Fruit fly (Drosophila melanogaster) whole organism, embryonic: ENCODE results near the gene Ant2.

Source experiments
- Ada2b ChIP-seq: fragments of 200-800 bp; sonication (Bioruptor generic); IDR thresholded peaks from 2 replicates; pipeline ENCODE4 v1.3.6; 2022; ENCODE audit warnings: missing biosample characterization, missing genetic modification characterization
- Adf1 ChIP-seq: fragments of 200-800 bp; sonication (Bioruptor generic); IDR thresholded peaks from 2 replicates; pipeline ENCODE4 v1.3.6; 2022; ENCODE audit warnings: missing biosample characterization, missing genetic modification characterization
- Bgb ChIP-seq: fragments of 200-800 bp; sonication (Bioruptor generic); IDR thresholded peaks from 2 replicates; pipeline ENCODE4 v1.3.6; 2022; ENCODE audit warnings: missing biosample characterization, missing genetic modification characterization; ENCODE audit not compliant: partially characterized antibody
- CG11247 ChIP-seq: fragments of 200-800 bp; sonication (Bioruptor generic); IDR thresholded peaks from 2 replicates; pipeline ENCODE4 v1.3.6; 2022; ENCODE audit warnings: missing biosample characterization, missing genetic modification characterization
- CG11504 ChIP-seq: fragments of 200-800 bp; sonication (Bioruptor generic); optimal IDR thresholded peaks from 3 replicates; lab custom pipeline; 2019; ENCODE audit warnings: missing biosample characterization, mild to moderate bottlenecking, missing genetic modification characterization, moderate library complexity
- CG13894 ChIP-seq: fragments of 200-800 bp; sonication (Bioruptor generic); optimal IDR thresholded peaks from 3 replicates; lab custom pipeline; 2018; ENCODE audit warnings: missing biosample characterization, mild to moderate bottlenecking, missing genetic modification characterization, moderate library complexity
- CG14710 ChIP-seq: fragments of 200-800 bp; sonication (Bioruptor generic); optimal IDR thresholded peaks from 3 replicates; lab custom pipeline; 2019; ENCODE audit warnings: missing biosample characterization, mild to moderate bottlenecking, missing genetic modification characterization, moderate library complexity
- CG17361 ChIP-seq: fragments of 200-800 bp; sonication (Bioruptor generic); IDR thresholded peaks from 3 replicates; pipeline ENCODE4 v1.3.6; 2022; ENCODE audit warnings: missing biosample characterization, missing genetic modification characterization
- CG17829 ChIP-seq: fragments of 200-800 bp; optimal IDR thresholded peaks from 2 replicates; lab custom pipeline; 2019; ENCODE audit warnings: missing biosample characterization, mild to moderate bottlenecking, missing genetic modification characterization, moderate library complexity
- CG18619 ChIP-seq: fragments of 200-800 bp; sonication (Bioruptor generic); optimal IDR thresholded peaks from 3 replicates; lab custom pipeline; 2017; ENCODE audit warnings: missing biosample characterization, mild to moderate bottlenecking, missing genetic modification characterization
- CG3163 ChIP-seq: fragments of 200-800 bp; sonication (Bioruptor generic); optimal IDR thresholded peaks from 3 replicates; lab custom pipeline; 2016; ENCODE audit warnings: missing biosample characterization, missing genetic modification characterization
- CG34422 ChIP-seq: fragments of 200-800 bp; sonication (Bioruptor generic); IDR thresholded peaks from 3 replicates; pipeline ENCODE4 v1.3.6; 2022; ENCODE audit warnings: missing biosample characterization, missing genetic modification characterization
- CG3995 ChIP-seq: fragments of 200-800 bp; sonication (Bioruptor generic); optimal IDR thresholded peaks from 3 replicates; lab custom pipeline; 2016; ENCODE audit warnings: missing biosample characterization, missing genetic modification characterization
- CG4328 ChIP-seq: fragments of 200-800 bp; sonication (Bioruptor generic); optimal IDR thresholded peaks from 3 replicates; lab custom pipeline; 2017; ENCODE audit warnings: missing biosample characterization, missing genetic modification reagents, missing genetic modification characterization
- CG4617 ChIP-seq: fragments of 200-800 bp; sonication (Bioruptor generic); optimal IDR thresholded peaks from 3 replicates; lab custom pipeline; 2016; ENCODE audit warnings: missing biosample characterization, missing genetic modification characterization, borderline replicate concordance
- CG5245 ChIP-seq: fragments of 200-800 bp; sonication (Bioruptor generic); optimal IDR thresholded peaks from 3 replicates; lab custom pipeline; 2016; ENCODE audit warnings: missing biosample characterization, missing genetic modification characterization
- CG6654 ChIP-seq: fragments of 200-800 bp; sonication (Bioruptor generic); optimal IDR thresholded peaks from 2 replicates; lab custom pipeline; 2017; ENCODE audit warnings: missing biosample characterization, mild to moderate bottlenecking, missing genetic modification characterization
- CG6683 ChIP-seq: fragments of 200-800 bp; sonication (Bioruptor generic); optimal IDR thresholded peaks from 2 replicates; lab custom pipeline; 2017; ENCODE audit warnings: missing biosample characterization, mild to moderate bottlenecking, missing genetic modification characterization, missing genetic modification reagents
- CG9727 ChIP-seq: fragments of 200-800 bp; sonication (Bioruptor generic); optimal IDR thresholded peaks from 3 replicates; lab custom pipeline; 2017; ENCODE audit warnings: missing biosample characterization, mild to moderate bottlenecking, missing genetic modification characterization
- CG9797 ChIP-seq: fragments of 200-800 bp; sonication (Bioruptor generic); optimal IDR thresholded peaks from 3 replicates; lab custom pipeline; 2018; ENCODE audit warnings: missing biosample characterization, mild to moderate bottlenecking, missing genetic modification characterization
- CHES-1-like ChIP-seq: fragments of 200-800 bp; sonication (Bioruptor generic); optimal IDR thresholded peaks from 2 replicates; lab custom pipeline; 2016; ENCODE audit warnings: missing biosample characterization, missing genetic modification characterization
- CkIIα-i1 ChIP-seq: fragments of 200-800 bp; sonication (Bioruptor generic); IDR thresholded peaks from 2 replicates; pipeline ENCODE4 v1.3.6; 2022; ENCODE audit warnings: missing biosample characterization, missing genetic modification characterization
- Dbx ChIP-seq: fragments of 200-800 bp; sonication (Bioruptor generic); IDR thresholded peaks from 3 replicates; pipeline ENCODE4 v1.3.6; 2022; ENCODE audit warnings: missing biosample characterization, missing genetic modification characterization
- Dfd ChIP-seq, 2 experiments: fragments of >200 bp; optimal IDR thresholded peaks; 2 replicates each; lab custom pipeline; 2017; ENCODE audit warnings: missing biosample characterization in 2 of 2, missing genetic modification characterization in 2 of 2
- ERR ChIP-seq: fragments of 200-800 bp; sonication (Bioruptor generic); optimal IDR thresholded peaks from 2 replicates; lab custom pipeline; 2016; ENCODE audit warnings: missing biosample characterization, missing genetic modification characterization
- H2.0 ChIP-seq: fragments of 200-800 bp; sonication (Bioruptor generic); IDR thresholded peaks from 2 replicates; pipeline ENCODE4 v1.3.6; 2022; ENCODE audit warnings: missing biosample characterization, missing genetic modification characterization
- Hey ChIP-seq: fragments of 200-800 bp; sonication (Bioruptor generic); optimal IDR thresholded peaks from 3 replicates; lab custom pipeline; 2018; ENCODE audit warnings: missing biosample characterization, mild to moderate bottlenecking, missing genetic modification characterization
- Meics ChIP-seq: fragments of 200-800 bp; sonication (Bioruptor generic); optimal IDR thresholded peaks from 2 replicates; lab custom pipeline; 2017; ENCODE audit warnings: missing biosample characterization, mild to moderate bottlenecking, missing genetic modification characterization
- Myb ChIP-seq: fragments of 200-800 bp; sonication (Bioruptor generic); optimal IDR thresholded peaks from 2 replicates; lab custom pipeline; 2016; ENCODE audit warnings: missing biosample characterization, missing genetic modification characterization
- NC2β ChIP-seq: fragments of 200-800 bp; sonication (Bioruptor generic); optimal IDR thresholded peaks from 2 replicates; lab custom pipeline; 2016; ENCODE audit warnings: missing biosample characterization, missing genetic modification characterization
- Usf ChIP-seq: fragments of 200-800 bp; sonication (Bioruptor generic); optimal IDR thresholded peaks from 2 replicates; lab custom pipeline; 2017; ENCODE audit warnings: missing genotype, missing biosample characterization, missing genetic modification characterization
- bcd ChIP-seq: fragments of 200-800 bp; sonication (Bioruptor generic); optimal IDR thresholded peaks from 2 replicates; lab custom pipeline; 2017; ENCODE audit warnings: missing biosample characterization, mild to moderate bottlenecking, missing genetic modification characterization
- bsh ChIP-seq, 2 experiments: fragments of 200-800 bp; sonication (Bioruptor generic); optimal IDR thresholded peaks; 2 replicates each; lab custom pipeline; 2017 to 2018; ENCODE audit warnings: mild to moderate bottlenecking in 2 of 2, missing biosample characterization in 2 of 2, missing genetic modification characterization in 2 of 2, moderate library complexity in 1 of 2
- cg ChIP-seq: fragments of 200-800 bp; sonication (Bioruptor generic); optimal IDR thresholded peaks from 3 replicates; lab custom pipeline; 2019; ENCODE audit warnings: missing biosample characterization, mild to moderate bottlenecking, missing genetic modification characterization, moderate library complexity
- danr ChIP-seq: fragments of 200-800 bp; sonication (Bioruptor generic); IDR thresholded peaks from 2 replicates; pipeline ENCODE4 v1.3.6; 2022; ENCODE audit warnings: missing biosample characterization, missing genetic modification characterization
- dati ChIP-seq: fragments of 200-800 bp; sonication (Bioruptor generic); IDR thresholded peaks from 2 replicates; pipeline ENCODE4 v1.3.6; 2022; ENCODE audit warnings: missing biosample characterization, missing genetic modification characterization
- dmrt99B ChIP-seq: fragments of 200-800 bp; sonication (Bioruptor generic); optimal IDR thresholded peaks from 2 replicates; lab custom pipeline; 2018; ENCODE audit warnings: missing biosample characterization, mild to moderate bottlenecking, missing genetic modification characterization, moderate library complexity
- gem ChIP-seq: fragments of 200-800 bp; sonication (Bioruptor generic); optimal IDR thresholded peaks from 2 replicates; lab custom pipeline; 2019; ENCODE audit warnings: missing biosample characterization, mild to moderate bottlenecking, missing genetic modification characterization, moderate library complexity
- gfzf ChIP-seq: fragments of 200-800 bp; sonication (Bioruptor generic); optimal IDR thresholded peaks from 2 replicates; lab custom pipeline; 2016; ENCODE audit warnings: missing biosample characterization, mild to moderate bottlenecking, missing genetic modification characterization, moderate library complexity
- lbe ChIP-seq: fragments of 200-800 bp; sonication (Bioruptor generic); optimal IDR thresholded peaks from 2 replicates; lab custom pipeline; 2016; ENCODE audit warnings: missing biosample characterization, mild to moderate bottlenecking, missing genetic modification characterization
- lola ChIP-seq, 3 experiments: fragments of >200 bp in 2 of 3; fragments of 200-800 bp in 1 of 3; sonication (Bioruptor generic) in 1 of 3; optimal IDR thresholded peaks; 2 replicates each; lab custom pipeline; 2017 to 2019; ENCODE audit warnings: missing biosample characterization in 3 of 3, missing genetic modification characterization in 3 of 3, mild to moderate bottlenecking in 1 of 3, moderate library complexity in 1 of 3
- p53 ChIP-seq: fragments of 200-800 bp; sonication (Bioruptor generic); optimal IDR thresholded peaks from 2 replicates; lab custom pipeline; 2016; ENCODE audit warnings: missing biosample characterization, missing genetic modification characterization
- phol ChIP-seq: fragments of 200-800 bp; sonication (Bioruptor generic); optimal IDR thresholded peaks from 3 replicates; lab custom pipeline; 2018; ENCODE audit warnings: missing biosample characterization, mild to moderate bottlenecking, missing genetic modification characterization, moderate library complexity
- prd ChIP-seq, 3 experiments: fragments of >200 bp in 2 of 3; fragments of 200-800 bp in 1 of 3; sonication (Bioruptor generic) in 1 of 3; optimal IDR thresholded peaks in 2 of 3; IDR thresholded peaks in 1 of 3; 2 replicates in 2 of 3; 3 replicates in 1 of 3; pipeline versions ENCODE4 v1.3.6 to Lab custom; 2017 to 2022; ENCODE audit warnings: missing biosample characterization in 1 of 3, missing genetic modification characterization in 1 of 3
- psq ChIP-seq: fragments of 200-800 bp; sonication (Bioruptor generic); optimal IDR thresholded peaks from 2 replicates; lab custom pipeline; 2017; ENCODE audit warnings: missing biosample characterization, missing genetic modification characterization
- ro ChIP-seq: fragments of 200-800 bp; sonication (Bioruptor generic); IDR thresholded peaks from 2 replicates; pipeline ENCODE4 v1.3.6; 2022; ENCODE audit warnings: missing biosample characterization, missing genetic modification characterization
- sisA ChIP-seq: fragments of 200-800 bp; sonication (Bioruptor generic); IDR thresholded peaks from 2 replicates; pipeline ENCODE4 v1.3.6; 2022; ENCODE audit warnings: missing biosample characterization, missing genetic modification characterization
- slp2 ChIP-seq: fragments of 200-800 bp; sonication (Bioruptor generic); optimal IDR thresholded peaks from 2 replicates; lab custom pipeline; 2016; ENCODE audit warnings: missing biosample characterization, missing genetic modification characterization
- sob ChIP-seq: fragments of 200-800 bp; sonication (Bioruptor generic); IDR thresholded peaks from 2 replicates; pipeline ENCODE4 v1.3.6; 2022; ENCODE audit warnings: missing biosample characterization, missing genetic modification characterization
- stwl ChIP-seq: fragments of 200-800 bp; sonication (Bioruptor generic); optimal IDR thresholded peaks from 3 replicates; lab custom pipeline; 2018; ENCODE audit warnings: missing biosample characterization, mild to moderate bottlenecking, missing genetic modification characterization, moderate library complexity

The Ant2 gene

DNA sequence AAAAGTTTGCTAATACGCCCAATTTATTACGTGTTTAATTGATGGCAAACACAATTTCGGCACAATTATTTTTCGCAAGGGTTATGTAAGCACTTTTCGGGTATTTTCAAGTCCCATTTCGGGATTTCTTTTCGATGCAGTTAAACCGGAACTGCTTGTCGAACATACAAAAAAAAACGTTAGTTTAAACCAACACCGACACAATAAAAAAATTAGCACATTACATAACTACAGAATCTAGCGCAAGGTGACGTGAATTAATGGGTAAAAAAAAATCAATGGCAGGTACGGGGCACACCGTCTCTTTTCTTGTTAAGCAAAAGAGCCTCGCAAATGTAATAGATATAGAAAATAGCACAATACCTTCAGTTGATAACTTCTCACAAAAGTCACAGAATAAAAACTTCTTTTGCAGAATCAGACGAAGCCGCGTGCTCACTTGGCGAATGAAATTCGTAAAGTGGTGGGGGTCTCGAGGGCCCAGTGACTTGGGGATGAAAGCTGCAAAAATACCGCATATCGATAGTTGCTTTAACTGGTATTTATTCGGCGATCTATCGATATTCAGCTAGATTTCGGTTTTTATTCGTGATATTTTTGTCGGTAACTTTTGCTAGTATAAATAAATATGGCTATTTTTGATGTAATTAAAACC is at the start of gene Ant2, which contains the start of gene sesB (continued):
- TF ChIP-seq CG5245 (GFP tag; lab: Kevin White, UChicago) (no peak), Bgb (GFP tag; lab: Robert Waterston, UW) (peak; percentile 83), slp2 (GFP tag; lab: Kevin White, UChicago) (no peak), CG14710 (peak; percentile 2), NC2β (GFP tag; lab: Kevin White, UChicago) (no peak), CG4328 (GFP tag; lab: Kevin White, UChicago) (no peak), CkIIα-i1 (GFP tag; lab: Robert Waterston, UW) (no peak), CG3995 (GFP tag; lab: Kevin White, UChicago) (peak; percentile 93), Hey (tag; lab: Kevin White, UChicago) (no peak), dati (GFP tag; lab: Robert Waterston, UW) (no peak), CG17829 (tag; lab: Kevin White, UChicago) (no peak), prd (optimal IDR thresholded peaks at IDR 0.05; lab: Kevin White, UChicago) (no peak), prd (GFP tag; IDR thresholded peaks at IDR 0.05; lab: Robert Waterston, UW) (no peak), ro (GFP tag; lab: Robert Waterston, UW) (no peak), Usf (GFP tag; lab: Kevin White, UChicago) (no peak), danr (no peak), bcd (GFP tag; lab: Kevin White, UChicago) (no peak), cg (GFP tag; lab: Kevin White, UChicago) (no peak), CG13894 (tag; lab: Kevin White, UChicago) (peak; percentile 5), Meics (GFP tag; lab: Kevin White, UChicago) (no peak), Dbx (GFP tag; lab: Robert Waterston, UW) (no peak; the same call in 2 of the 3 replicates), CG11504 (tag; lab: Kevin White, UChicago) (no peak), stwl (peak; percentile 53), gem (no peak), CG3163 (no peak), lbe (no peak), dmrt99B (tag; lab: Kevin White, UChicago) (no peak), phol (peak; percentile 26), CG17361 (no peak), CG6654 (GFP tag; lab: Kevin White, UChicago) (no peak), H2.0 (GFP tag; lab: Robert Waterston, UW) (no peak), CG9727 (GFP tag; lab: Kevin White, UChicago) (no peak), psq (GFP tag; lab: Kevin White, UChicago) (no peak), bsh (GFP tag; optimal IDR thresholded peaks at IDR 0.05; lab: Kevin White, UChicago) (no peak), Myb (no peak), Adf1 (GFP tag; lab: Robert Waterston, UW) (no peak), sisA (GFP tag; lab: Robert Waterston, UW) (no peak), ERR (GFP tag; lab: Kevin White, UChicago) (peak; percentile 37), CG9797 (no peak), CG4617 (GFP tag; lab: Kevin White, UChicago) (no peak), CHES-1-like (GFP tag; lab: Kevin White, UChicago) (no peak), Dfd (GFP tag; optimal IDR thresholded peaks at IDR 0.05; lab: Kevin White, UChicago) (no peak), lola (GFP tag; optimal IDR thresholded peaks at IDR 0.05; lab: Kevin White, UChicago) (no peak), CG34422 (GFP tag; lab: Robert Waterston, UW) (no peak), CG6683 (GFP tag; lab: Kevin White, UChicago) (no peak), CG11247 (GFP tag; lab: Robert Waterston, UW) (no peak), Ada2b (GFP tag; lab: Robert Waterston, UW) (no peak), CG18619 (GFP tag; lab: Kevin White, UChicago) (no peak), p53 (GFP tag; lab: Kevin White, UChicago) (no peak), sob (no peak; the same call in 1 of the 2 replicates), gfzf (GFP tag; lab: Kevin White, UChicago) (peak; percentile 67)
